In genomic region chr3R:10654642-10655041, dm6 we compare ENCODE assay signal across 3 fruit fly cellular contexts.
TF ChIP-seq lines count a peak whose summit lies in the region.

No protein-coding gene starts in this region.

- no peak for TF ChIP-seq CTCF in whole organism, embryonic (GFP tag; optimal IDR thresholded peaks at IDR 0.05; lab: Kevin White, UChicago)

TF ChIP-seq in whole organism, embryonic, 481 proteins besides CTCF, POLR2A, EP300 and RAD21:
- peak; percentile 22 for TF ChIP-seq Med (GFP tag; lab: Kevin White, UChicago)
- TF ChIP-seq Poxn (GFP tag; IDR thresholded peaks at IDR 0.05; lab: Robert Waterston, UW): no peak
TF ChIP-seq in whole organism, embryonic: peak in this region for 1.

TF ChIP-seq in whole organism, prepupa, 60 proteins besides CTCF, POLR2A, EP300 and RAD21:
- TF ChIP-seq CG8119 (GFP tag; IDR thresholded peaks at IDR 0.05; lab: Robert Waterston, UW) (peak; percentile 45; the same call in 1 of the 3 replicates), fd59A (GFP tag; optimal IDR thresholded peaks at IDR 0.05; lab: Kevin White, UChicago) (no peak), topi (GFP tag; optimal IDR thresholded peaks at IDR 0.05; lab: Kevin White, UChicago) (no peak), CG15336 (GFP tag; IDR thresholded peaks at IDR 0.05; lab: Robert Waterston, UW) (peak; percentile 58; the same call in 1 of the 2 replicates), acj6 (GFP tag; optimal IDR thresholded peaks at IDR 0.05; lab: Kevin White, UChicago) (no peak), eg (GFP tag; IDR thresholded peaks at IDR 0.05; lab: Robert Waterston, UW) (no peak), CG16779 (tag; optimal IDR thresholded peaks at IDR 0.05; lab: Kevin White, UChicago) (no peak), CG7368 (GFP tag; optimal IDR thresholded peaks at IDR 0.05; lab: Kevin White, UChicago) (no peak), Sox102F (GFP tag; optimal IDR thresholded peaks at IDR 0.05; lab: Kevin White, UChicago) (no peak), CG11294 (GFP tag; IDR thresholded peaks at IDR 0.05; lab: Robert Waterston, UW) (no peak), Met (GFP tag; optimal IDR thresholded peaks at IDR 0.05; lab: Kevin White, UChicago) (no peak), Eip78C (GFP tag; lab: Kevin White, UChicago) (peak; percentile 52), CG31627 (GFP tag; optimal IDR thresholded peaks at IDR 0.05; lab: Kevin White, UChicago) (no peak), CG9139 (GFP tag; optimal IDR thresholded peaks at IDR 0.05; lab: Kevin White, UChicago) (no peak), dac (GFP tag; optimal IDR thresholded peaks at IDR 0.05; lab: Kevin White, UChicago) (no peak), Hr38 (GFP tag; optimal IDR thresholded peaks at IDR 0.05; lab: Kevin White, UChicago) (no peak), fd85E (GFP tag; optimal IDR thresholded peaks at IDR 0.05; lab: Kevin White, UChicago) (no peak), CG6163 (GFP tag; IDR thresholded peaks at IDR 0.05; lab: Robert Waterston, UW) (no peak), esn (GFP tag; optimal IDR thresholded peaks at IDR 0.05; lab: Kevin White, UChicago) (no peak), salr (GFP tag; optimal IDR thresholded peaks at IDR 0.05; lab: Kevin White, UChicago) (peak in 1 of 2 experiments; percentile 3), Ets21C (GFP tag; optimal IDR thresholded peaks at IDR 0.05; lab: Kevin White, UChicago) (no peak), CG34406 (GFP tag; optimal IDR thresholded peaks at IDR 0.05; lab: Kevin White, UChicago) (no peak), CG3032 (tag; optimal IDR thresholded peaks at IDR 0.05; lab: Kevin White, UChicago) (no peak), CG6276 (GFP tag; optimal IDR thresholded peaks at IDR 0.05; lab: Kevin White, UChicago) (peak; percentile 40), Hr4 (GFP tag; optimal IDR thresholded peaks at IDR 0.05; lab: Kevin White, UChicago) (peak; percentile 36), CG11762 (GFP tag; optimal IDR thresholded peaks at IDR 0.05; lab: Kevin White, UChicago; ENCODE audit: insufficient read depth) (no peak), CG8632 (GFP tag; optimal IDR thresholded peaks at IDR 0.05; lab: Kevin White, UChicago) (no peak), CG32006 (GFP tag; optimal IDR thresholded peaks at IDR 0.05; lab: Kevin White, UChicago) (peak; percentile 71), achi (GFP tag; optimal IDR thresholded peaks at IDR 0.05; lab: Kevin White, UChicago) (peak; percentile 13), dsx (GFP tag; optimal IDR thresholded peaks at IDR 0.05; lab: Kevin White, UChicago; ENCODE audit: poor library complexity, severe bottlenecking) (no peak), cyc (GFP tag; optimal IDR thresholded peaks at IDR 0.05; lab: Kevin White, UChicago) (no peak), lz (GFP tag; optimal IDR thresholded peaks at IDR 0.05; lab: Kevin White, UChicago) (no peak), CG4318 (GFP tag; optimal IDR thresholded peaks at IDR 0.05; lab: Kevin White, UChicago) (peak; percentile 20)

TF ChIP-seq in whole organism, pupa, 21 proteins besides CTCF, POLR2A, EP300 and RAD21:
- TF ChIP-seq CG14655 (GFP tag; optimal IDR thresholded peaks at IDR 0.05; lab: Kevin White, UChicago): peak; percentile 52
- TF ChIP-seq CG8301 (tag; optimal IDR thresholded peaks at IDR 0.05; lab: Kevin White, UChicago): peak; percentile 62
- TF ChIP-seq Pif1B (GFP tag; optimal IDR thresholded peaks at IDR 0.05; lab: Kevin White, UChicago): no peak
